Fruit fly (Drosophila melanogaster): ENCODE results near the gene hmw.

DNA sequence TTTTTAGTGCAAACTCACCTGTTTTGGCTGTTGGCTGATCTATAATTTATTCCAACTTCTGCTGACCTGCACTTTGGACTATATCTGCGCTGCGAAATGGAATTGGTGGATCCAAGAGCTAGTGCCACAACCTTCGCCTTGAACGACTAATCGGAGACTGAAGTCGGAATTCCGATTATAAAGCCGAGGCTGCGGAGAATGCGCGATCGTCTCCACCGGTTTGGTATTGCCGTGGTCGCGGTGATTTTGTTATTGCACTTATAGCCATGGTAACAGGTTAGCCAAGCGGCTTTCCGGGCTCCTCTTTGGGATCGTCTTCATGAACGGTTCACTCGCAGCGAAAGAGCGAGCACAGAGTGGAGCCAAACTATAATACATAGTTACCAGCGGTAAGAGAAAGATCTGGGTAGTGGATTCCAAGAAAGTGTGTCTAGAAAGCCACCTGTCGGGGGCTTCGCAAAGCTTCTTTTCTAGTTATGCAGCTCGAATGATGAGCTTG, 19.3 kb downstream of the hmw start, which contains the start of gene CG7675:
- TF ChIP-seq OdsH (GFP tag; optimal IDR thresholded peaks at IDR 0.05) (no peak), Lpt (GFP tag; optimal IDR thresholded peaks at IDR 0.05) (peak; percentile 63), CG6854 (GFP tag; optimal IDR thresholded peaks at IDR 0.05) (peak; percentile 73), vri (GFP tag; optimal IDR thresholded peaks at IDR 0.05) (no peak)

Measured in whole organism, prepupa.